Worm (Caenorhabditis elegans) whole organism, young adult: Measurements from ENCODE around the gene nac-2.

Experiments
- B0035.1 ChIP-seq: sonication (generic microtip); optimal IDR thresholded peaks from 2 replicates; lab custom pipeline; 2016; ENCODE audit warnings: missing genetic modification characterization, mild to moderate bottlenecking, missing compliant biosample characterization, missing genotype, missing genetic modification reagents
- B0261.1 ChIP-seq: sonication (generic microtip); optimal IDR thresholded peaks from 2 replicates; lab custom pipeline; 2016; ENCODE audit warnings: mild to moderate bottlenecking, missing genetic modification characterization, moderate library complexity, missing compliant biosample characterization
- C06A6.2 ChIP-seq: fragments of 200-800 bp; sonication (Bioruptor generic); conservative IDR thresholded peaks from 2 replicates; pipeline ENCODE4 v1.3.6; 2022; ENCODE audit warnings: missing genetic modification characterization, missing compliant biosample characterization
- F10E7.11 ChIP-seq: sonication (generic microtip); optimal IDR thresholded peaks from 2 replicates; lab custom pipeline; 2017; ENCODE audit warnings: mild to moderate bottlenecking, missing genetic modification characterization, moderate library complexity, missing compliant biosample characterization
- F55B11.4 ChIP-seq: sonication (generic microtip); optimal IDR thresholded peaks from 2 replicates; lab custom pipeline; 2016; ENCODE audit warnings: missing compliant biosample characterization, missing genetic modification characterization, borderline replicate concordance; ENCODE audit not compliant: insufficient read depth
- K11D2.4 ChIP-seq: fragments of 200-800 bp; sonication (Bioruptor generic); IDR thresholded peaks from 2 replicates; pipeline ENCODE4 v1.3.6; 2022; ENCODE audit warnings: missing genetic modification reagents, missing genetic modification characterization, missing compliant biosample characterization
- T26A5.8 ChIP-seq: sonication (generic microtip); optimal IDR thresholded peaks from 2 replicates; lab custom pipeline; 2016; ENCODE audit warnings: missing genetic modification characterization, missing compliant biosample characterization
- Y53F4B.3 ChIP-seq: fragments of 200-800 bp; sonication (Bioruptor generic); IDR thresholded peaks from 2 replicates; pipeline ENCODE4 v1.3.6; 2022; ENCODE audit warnings: missing genetic modification reagents, missing genetic modification characterization, missing compliant biosample characterization
- Y56A3A.18 ChIP-seq: fragments of 200-800 bp; sonication (Bioruptor generic); IDR thresholded peaks from 2 replicates; pipeline ENCODE4 v1.3.6; 2022; ENCODE audit warnings: missing genetic modification reagents, missing genetic modification characterization, missing compliant biosample characterization
- akir-1 ChIP-seq: fragments of 200-800 bp; sonication (Bioruptor generic); optimal IDR thresholded peaks from 2 replicates; lab custom pipeline; 2018; ENCODE audit warnings: mild to moderate bottlenecking, missing genetic modification characterization, moderate library complexity, missing compliant biosample characterization
- atf-7 ChIP-seq: sonication (generic microtip); optimal IDR thresholded peaks from 2 replicates; lab custom pipeline; 2017; ENCODE audit warnings: mild to moderate bottlenecking, missing genetic modification characterization, missing compliant biosample characterization
- bed-1 ChIP-seq: fragments of 200-800 bp; sonication (Bioruptor generic); IDR thresholded peaks from 2 replicates; pipeline ENCODE4 v1.3.6; 2022; ENCODE audit warnings: missing genetic modification reagents, missing genetic modification characterization, missing compliant biosample characterization
- cebp-1 ChIP-seq, 2 experiments: fragments of 200-800 bp in 1 of 2; sonication (Bioruptor generic) in 1 of 2; sonication (generic microtip) in 1 of 2; IDR thresholded peaks in 1 of 2; optimal IDR thresholded peaks in 1 of 2; 2 replicates each; pipeline versions ENCODE4 v1.3.6 to Lab custom; 2017 to 2022; ENCODE audit warnings: missing compliant biosample characterization in 2 of 2, missing genetic modification characterization in 2 of 2, mild to moderate bottlenecking in 1 of 2, missing genetic modification reagents in 1 of 2, moderate library complexity in 1 of 2
- ceh-100 ChIP-seq: fragments of 200-800 bp; sonication (Bioruptor generic); IDR thresholded peaks from 2 replicates; pipeline ENCODE4 v1.3.6; 2022; ENCODE audit warnings: missing genetic modification reagents, missing genetic modification characterization, missing compliant biosample characterization
- ceh-79 ChIP-seq: sonication (generic microtip); optimal IDR thresholded peaks from 2 replicates; lab custom pipeline; 2017; ENCODE audit warnings: mild to moderate bottlenecking, missing genetic modification characterization, missing compliant biosample characterization
- ceh-91 ChIP-seq: fragments of 200-800 bp; sonication (Bioruptor generic); IDR thresholded peaks from 2 replicates; pipeline ENCODE4 v1.3.6; 2022; ENCODE audit warnings: missing genetic modification reagents, missing genetic modification characterization, missing compliant biosample characterization
- dox-1 ChIP-seq: fragments of 200-800 bp; sonication (Bioruptor generic); IDR thresholded peaks from 2 replicates; pipeline ENCODE4 v1.3.6; 2022; ENCODE audit warnings: missing genetic modification reagents, missing genetic modification characterization, missing compliant biosample characterization
- egl-44 ChIP-seq: fragments of 200-800 bp; sonication (Bioruptor generic); IDR thresholded peaks from 2 replicates; pipeline ENCODE4 v1.3.6; 2022; ENCODE audit warnings: missing genetic modification reagents, missing genetic modification characterization, missing compliant biosample characterization
- let-607 ChIP-seq, 2 experiments: fragments of 200-800 bp in 1 of 2; sonication (Bioruptor generic) in 1 of 2; sonication (generic microtip) in 1 of 2; optimal IDR thresholded peaks; 2 replicates each; lab custom pipeline; 2016 to 2018; ENCODE audit warnings: mild to moderate bottlenecking in 2 of 2, missing compliant biosample characterization in 2 of 2, missing genetic modification characterization in 2 of 2, moderate library complexity in 2 of 2, missing genotype in 1 of 2
- lin-26 ChIP-seq: fragments of 200-800 bp; sonication (Bioruptor generic); IDR thresholded peaks from 2 replicates; pipeline ENCODE4 v1.3.6; 2022; ENCODE audit warnings: missing genetic modification reagents, missing genetic modification characterization, missing compliant biosample characterization
- lin-54 ChIP-seq: fragments of 200-800 bp; sonication (Bioruptor generic); optimal IDR thresholded peaks from 2 replicates; lab custom pipeline; 2018; ENCODE audit warnings: mild to moderate bottlenecking, missing genetic modification characterization, missing compliant biosample characterization
- madf-3 ChIP-seq: fragments of 200-800 bp; sonication (Bioruptor generic); IDR thresholded peaks from 2 replicates; pipeline ENCODE4 v1.3.6; 2022; ENCODE audit warnings: missing genetic modification reagents, missing genetic modification characterization, missing compliant biosample characterization
- mes-4 ChIP-seq: sonication (generic microtip); optimal IDR thresholded peaks from 2 replicates; lab custom pipeline; 2016; ENCODE audit warnings: missing genotype, missing genetic modification characterization, missing compliant biosample characterization
- nfya-2 ChIP-seq: fragments of 200-800 bp; sonication (Bioruptor generic); IDR thresholded peaks from 2 replicates; pipeline ENCODE4 v1.3.6; 2022; ENCODE audit warnings: missing genetic modification reagents, missing genetic modification characterization, missing compliant biosample characterization
- nfyb-1 ChIP-seq: fragments of 200-800 bp; sonication (Bioruptor generic); IDR thresholded peaks from 2 replicates; pipeline ENCODE4 v1.3.6; 2022; ENCODE audit warnings: missing genetic modification reagents, missing genetic modification characterization, missing compliant biosample characterization
- nhr-80 ChIP-seq: sonication (generic microtip); optimal IDR thresholded peaks from 2 replicates; lab custom pipeline; 2016; ENCODE audit warnings: missing genetic modification characterization, missing compliant biosample characterization
- nhr-90 ChIP-seq: sonication (generic microtip); optimal IDR thresholded peaks from 2 replicates; lab custom pipeline; 2016; ENCODE audit warnings: missing genotype, mild to moderate bottlenecking, missing genetic modification characterization, missing compliant biosample characterization
- rec-8 ChIP-seq, 2 experiments: sonication (generic microtip); optimal IDR thresholded peaks; 2 replicates each; lab custom pipeline; 2016; ENCODE audit warnings: mild to moderate bottlenecking in 2 of 2, missing genetic modification characterization in 2 of 2, missing genetic modification reagents in 2 of 2, missing genotype in 2 of 2, missing biosample characterization in 1 of 2, missing compliant biosample characterization in 1 of 2, moderate library complexity in 1 of 2
- rpc-1 ChIP-seq, 2 experiments: fragments of 150-350 bp in 1 of 2; sonication (generic microtip) in 1 of 2; optimal IDR thresholded peaks; 2 replicates each; lab custom pipeline; 2014 to 2018; ENCODE audit warnings: missing biosample characterization in 1 of 2, missing genetic modification characterization in 1 of 2, missing genetic modification reagents in 1 of 2, missing genotype in 1 of 2
- snpc-1.3 ChIP-seq: sonication (generic microtip); optimal IDR thresholded peaks from 2 replicates; lab custom pipeline; 2017; ENCODE audit warnings: missing genetic modification characterization, mild to moderate bottlenecking, missing compliant biosample characterization, antibody characterized with exemption, moderate library complexity, missing genotype, missing genetic modification reagents; ENCODE audit not compliant: insufficient read depth
- snpc-3.4 ChIP-seq: sonication (generic microtip); optimal IDR thresholded peaks from 2 replicates; lab custom pipeline; 2017; ENCODE audit warnings: missing genetic modification characterization, mild to moderate bottlenecking, missing compliant biosample characterization, antibody characterized with exemption, moderate library complexity, missing genotype, missing genetic modification reagents
- xnd-1 ChIP-seq: sonication (generic microtip); optimal IDR thresholded peaks from 2 replicates; lab custom pipeline; 2016; ENCODE audit warnings: missing genotype, missing genetic modification reagents, missing genetic modification characterization, missing compliant biosample characterization
- zim-3 ChIP-seq: sonication (generic microtip); optimal IDR thresholded peaks from 2 replicates; lab custom pipeline; 2017; ENCODE audit warnings: mild to moderate bottlenecking, missing genetic modification characterization, moderate library complexity, missing compliant biosample characterization
- ztf-22 ChIP-seq: fragments of 200-800 bp; sonication (Bioruptor generic); optimal IDR thresholded peaks from 2 replicates; lab custom pipeline; 2018; ENCODE audit warnings: mild to moderate bottlenecking, missing genetic modification characterization, moderate library complexity, missing compliant biosample characterization

Gene nac-2

DNA sequence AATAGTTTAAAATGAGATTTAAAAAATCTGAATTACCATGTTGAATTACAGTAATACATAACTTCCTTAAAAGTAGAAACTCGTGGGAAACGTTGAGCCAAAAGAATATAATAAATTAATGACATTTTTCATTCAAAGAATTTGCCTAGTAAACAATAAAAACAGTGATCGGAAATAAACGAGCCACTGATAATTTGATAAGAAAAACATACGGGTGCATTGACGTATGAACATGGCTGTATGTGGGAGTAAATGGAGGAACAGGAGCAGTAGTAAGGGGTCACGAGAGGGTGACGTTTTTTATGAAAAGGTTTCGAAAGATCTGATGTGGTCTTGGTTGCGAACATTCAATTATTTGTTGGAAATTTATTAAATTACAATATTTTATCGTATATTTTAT is 12.3 kb downstream of the nac-2 start:
- TF ChIP-seq let-607 (tag; optimal IDR thresholded peaks at IDR 0.05; lab: Kevin White, UChicago) (no peak), nhr-80 (tag; lab: Kevin White, UChicago) (peak; percentile 13)

DNA sequence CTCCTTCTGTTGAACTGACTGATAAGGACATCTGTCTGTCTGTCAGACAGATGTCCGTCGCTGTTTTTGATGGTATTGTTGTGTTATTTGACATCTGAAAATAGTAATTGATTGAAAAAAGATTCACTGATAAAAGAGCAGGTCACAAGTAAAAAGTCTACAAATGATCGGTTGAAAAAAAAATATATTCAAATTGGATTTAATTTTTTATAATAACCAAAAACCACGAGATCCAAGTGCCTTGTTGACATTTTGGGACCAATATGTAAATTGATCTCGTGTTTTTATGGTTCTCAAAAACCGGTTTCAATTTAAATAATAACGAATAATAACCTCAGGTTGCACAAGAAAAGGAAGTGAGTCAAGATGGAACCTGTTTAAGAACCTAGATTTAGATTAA is 16.1 kb downstream of the nac-2 start, which contains the start of gene F59B2.13:
TSS of gene F59B2.13 (minus strand) at position 101 of the 400 bp plus-strand sequence.
- no peak for TF ChIP-seq ceh-91 (GFP tag; lab: Robert Waterston, UW)
- no peak for TF ChIP-seq madf-3
- TF ChIP-seq K11D2.4 (GFP tag; lab: Robert Waterston, UW) = no peak
- TF ChIP-seq snpc-1.3 (tag; lab: Kevin White, UChicago) = no peak
- TF ChIP-seq atf-7 = no peak
- no peak for TF ChIP-seq egl-44

DNA sequence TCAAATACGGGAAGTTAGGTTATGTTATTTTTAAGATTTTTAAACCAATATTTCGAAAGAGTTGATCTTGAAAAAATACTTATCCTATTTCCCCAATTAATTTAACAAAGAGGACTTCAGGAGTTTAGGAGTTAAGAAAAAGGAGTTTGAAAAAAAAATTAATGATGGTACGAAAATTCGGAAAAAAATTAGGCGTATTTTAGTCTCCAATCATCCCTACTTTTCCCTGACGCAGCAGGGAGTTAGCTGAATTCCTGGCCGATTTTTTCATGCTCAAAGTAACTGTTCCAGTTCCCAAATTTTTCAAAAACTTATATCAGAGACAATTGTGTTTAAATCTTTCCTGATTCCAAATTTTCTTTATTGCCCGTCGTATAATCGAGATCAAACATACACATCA is 19.5 kb downstream of the nac-2 start:
- TF ChIP-seq nfya-2 (GFP tag; lab: Robert Waterston, UW) (no peak), nfyb-1 (GFP tag; lab: Robert Waterston, UW) (no peak), B0261.1 (tag; lab: Kevin White, UChicago) (no peak), C06A6.2 (GFP tag; lab: Robert Waterston, UW) (no peak), dox-1 (GFP tag; lab: Robert Waterston, UW) (no peak), cebp-1 (GFP tag; IDR thresholded peaks at IDR 0.05; lab: Robert Waterston, UW) (no peak), cebp-1 (tag; optimal IDR thresholded peaks at IDR 0.05; lab: Kevin White, UChicago) (no peak), lin-26 (no peak), T26A5.8 (no peak), akir-1 (GFP tag; lab: Kevin White, UChicago) (no peak), F10E7.11 (tag; lab: Kevin White, UChicago) (no peak)
- TF ChIP-seq, all 124 proteins: peak for 0

DNA sequence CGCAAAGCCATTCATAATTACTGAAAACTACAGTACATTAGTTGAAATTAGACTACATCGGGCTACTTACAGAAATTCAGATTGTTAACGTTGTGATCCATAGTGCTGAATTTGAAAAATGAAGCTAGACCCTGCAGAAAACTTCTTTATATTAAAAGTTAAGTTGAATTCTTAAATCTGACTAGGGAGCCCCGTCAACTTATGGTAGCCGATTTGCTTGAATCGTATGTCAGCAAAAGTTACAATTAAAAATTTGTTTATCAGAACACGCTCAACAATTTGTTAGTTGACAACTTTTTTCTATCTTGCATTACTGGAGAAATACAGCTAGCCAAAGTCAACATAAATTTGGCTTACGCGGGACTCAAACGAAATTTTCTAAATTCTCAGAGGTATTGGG is 20.6 kb downstream of the nac-2 start, which contains the start of gene F59B2.14:
TSS of gene F59B2.14 (minus strand) at position 101 of the 400 bp plus-strand sequence.
- TF ChIP-seq rec-8 (tag; optimal IDR thresholded peaks at IDR 0.05; lab: Kevin White, UChicago) = no peak
- TF ChIP-seq nhr-80 (tag; lab: Kevin White, UChicago) = no peak
- no peak for TF ChIP-seq ceh-100 (GFP tag; lab: Robert Waterston, UW)
- no peak for TF ChIP-seq B0035.1
- no peak for TF ChIP-seq lin-54 (GFP tag; lab: Kevin White, UChicago)
- TF ChIP-seq zim-3 (tag; lab: Kevin White, UChicago) = no peak
- no peak for TF ChIP-seq rpc-1 (optimal IDR thresholded peaks at IDR 0.05; lab: Kevin White, UChicago)
- TF ChIP-seq rpc-1 (tag; optimal IDR thresholded peaks at IDR 0.05; lab: Kevin White, UChicago) = no peak
- no peak for TF ChIP-seq mes-4 (tag; lab: Kevin White, UChicago)
- no peak for TF ChIP-seq snpc-3.4 (tag; lab: Kevin White, UChicago)
- TF ChIP-seq ztf-22 = no peak
- TF ChIP-seq F55B11.4 (tag; lab: Kevin White, UChicago) = no peak
- no peak for TF ChIP-seq xnd-1 (tag; lab: Kevin White, UChicago)
- TF ChIP-seq ceh-91 (GFP tag; lab: Robert Waterston, UW) = no peak
- no peak for TF ChIP-seq Y53F4B.3
- TF ChIP-seq nhr-90 (tag; lab: Kevin White, UChicago) = no peak
- no peak for TF ChIP-seq Y56A3A.18 (GFP tag; lab: Robert Waterston, UW)
- no peak for TF ChIP-seq ceh-79 (tag; lab: Kevin White, UChicago)
- no peak for TF ChIP-seq bed-1
